Worm (Caenorhabditis elegans): ENCODE results near the gene mrps-25.
"Not testable (repeated sequence)": the region's sequence is repeated elsewhere in the genome, so short reads cannot be mapped to it uniquely, and the experiment has no call there.

mrps-25 gene

ce11 chrIV:1038516-1038915 is 18.2 kb upstream of the mrps-25 start:
- TF ChIP-seq sptf-1 (tag; optimal IDR thresholded peaks at IDR 0.05): no peak
- no peak for TF ChIP-seq sem-2 (GFP tag; optimal IDR thresholded peaks at IDR 0.05)
- TF ChIP-seq blmp-1 (tag; optimal IDR thresholded peaks at IDR 0.05): no peak
- no peak for TF ChIP-seq ham-2 (GFP tag; optimal IDR thresholded peaks at IDR 0.05)
- no peak for TF ChIP-seq M03D4.4 (tag; optimal IDR thresholded peaks at IDR 0.05)

- no peak for TF ChIP-seq nhr-237 (tag; optimal IDR thresholded peaks at IDR 0.05)
- TF ChIP-seq ham-2 (GFP tag; optimal IDR thresholded peaks at IDR 0.05): no peak
- no peak for TF ChIP-seq snpc-4 (tag; optimal IDR thresholded peaks at IDR 0.05)
- TF ChIP-seq unc-120 (tag; optimal IDR thresholded peaks at IDR 0.05; ENCODE audit: poor library complexity, severe bottlenecking): no peak
- TF ChIP-seq pha-4 (tag; optimal IDR thresholded peaks at IDR 0.05): no peak
- TF ChIP-seq ceh-83 (GFP tag; optimal IDR thresholded peaks at IDR 0.05): no peak
- no peak for TF ChIP-seq mls-2 (tag; optimal IDR thresholded peaks at IDR 0.05)
- TF ChIP-seq lsy-2 (tag; optimal IDR thresholded peaks at IDR 0.05): no peak
- TF ChIP-seq unc-62 (GFP tag; optimal IDR thresholded peaks at IDR 0.05): no peak
- no peak for TF ChIP-seq ceh-43 (GFP tag; optimal IDR thresholded peaks at IDR 0.05)
- TF ChIP-seq ztf-11 (tag; optimal IDR thresholded peaks at IDR 0.05): no peak
- no peak for TF ChIP-seq zip-8 (tag; optimal IDR thresholded peaks at IDR 0.05)
- no peak for TF ChIP-seq bed-3 (GFP tag; optimal IDR thresholded peaks at IDR 0.05)
These were observed 16.2 kb upstream of the mrps-25 start for ce11 chrIV:1040537-1040936.

ce11 chrIV:1044287-1044686 is 12.4 kb upstream of the mrps-25 start, which contains the start of gene Y55F3AM.11:
Y55F3AM.11 (minus strand) TSS chrIV:1044387.
- TF ChIP-seq mab-5 (tag; optimal IDR thresholded peaks at IDR 0.05): no peak

- no peak for TF ChIP-seq pha-4 (tag; optimal IDR thresholded peaks at IDR 0.05)
- no peak for TF ChIP-seq elt-3 (tag; optimal IDR thresholded peaks at IDR 0.05)
- TF ChIP-seq mep-1 (tag; optimal IDR thresholded peaks at IDR 0.05): no peak
- TF ChIP-seq ceh-83 (GFP tag; optimal IDR thresholded peaks at IDR 0.05): no peak
- TF ChIP-seq nhr-2 (tag; optimal IDR thresholded peaks at IDR 0.05): no peak
- no peak for TF ChIP-seq nhr-76 (tag; optimal IDR thresholded peaks at IDR 0.05)
These were observed 11.0 kb upstream of the mrps-25 start, which contains the start of gene srx-12 for ce11 chrIV:1045683-1046082. srx-12 (plus strand) TSS chrIV:1045983.

ce11 chrIV:1046996-1047395 is 9.7 kb upstream of the mrps-25 start:
- no peak for TF ChIP-seq sptf-1 (tag; optimal IDR thresholded peaks at IDR 0.05)
- TF ChIP-seq ceh-43 (GFP tag; optimal IDR thresholded peaks at IDR 0.05): no peak
- no peak for TF ChIP-seq M03D4.4 (tag; optimal IDR thresholded peaks at IDR 0.05)

ce11 chrIV:1051636-1052133 is 5.0 kb upstream of the mrps-25 start, which contains the start of gene Y55F3AM.21:
Y55F3AM.21 (minus strand) TSS chrIV:1051686.
- TF ChIP-seq lin-13, sptf-1, unc-39 (tag; optimal IDR thresholded peaks at IDR 0.05): not testable (repeated sequence)

- TF ChIP-seq ceh-83 (GFP tag; optimal IDR thresholded peaks at IDR 0.05) (no peak), pha-4 (tag; optimal IDR thresholded peaks at IDR 0.05) (no peak), ces-1 (GFP tag; optimal IDR thresholded peaks at IDR 0.05) (no peak), lin-32 (GFP tag; optimal IDR thresholded peaks at IDR 0.05) (no peak), bed-3 (GFP tag; optimal IDR thresholded peaks at IDR 0.05) (no peak), nhr-12 (tag; optimal IDR thresholded peaks at IDR 0.05) (no peak)
These were observed 2.7 kb upstream of the mrps-25 start for ce11 chrIV:1053989-1054388.

- TF ChIP-seq unc-62 (GFP tag; optimal IDR thresholded peaks at IDR 0.05): no peak
- TF ChIP-seq M03D4.4 (tag; optimal IDR thresholded peaks at IDR 0.05): no peak
- no peak for TF ChIP-seq elt-1 (tag; optimal IDR thresholded peaks at IDR 0.05; ENCODE audit: borderline replicate concordance, insufficient read depth)
- peak; percentile 42 for TF ChIP-seq ces-1 (GFP tag; optimal IDR thresholded peaks at IDR 0.05)
These were observed 2.0 kb upstream of the mrps-25 start, which contains the start of gene dcap-1 for ce11 chrIV:1054736-1055135. dcap-1 (minus strand) TSS chrIV:1054794.
